Fruit fly (Drosophila melanogaster) whole organism, embryonic: ENCODE results near the gene Fst.
A peak's percentile ranks its signal among the peaks of the same experiment; 100 is the strongest.

Source experiments
- Antp ChIP-seq: fragments of 200-800 bp; sonication (Bioruptor generic); optimal IDR thresholded peaks from 3 replicates; lab custom pipeline; 2016; ENCODE audit warnings: missing biosample characterization, missing genetic modification characterization
- CG10267 ChIP-seq: fragments of 200-800 bp; sonication (Bioruptor generic); optimal IDR thresholded peaks from 2 replicates; lab custom pipeline; 2018; ENCODE audit warnings: missing biosample characterization, mild to moderate bottlenecking, missing genetic modification characterization, moderate library complexity
- CG11085 ChIP-seq: fragments of 200-800 bp; sonication (Bioruptor generic); IDR thresholded peaks from 2 replicates; pipeline ENCODE4 v1.3.6; 2022; ENCODE audit warnings: missing biosample characterization, missing genetic modification characterization
- CG12104 ChIP-seq: fragments of 200-800 bp; sonication (Bioruptor generic); optimal IDR thresholded peaks from 3 replicates; lab custom pipeline; 2016; ENCODE audit warnings: missing biosample characterization, missing genetic modification characterization
- CG12942 ChIP-seq: fragments of 200-800 bp; sonication (Bioruptor generic); optimal IDR thresholded peaks from 3 replicates; lab custom pipeline; 2016; ENCODE audit warnings: missing biosample characterization, missing genetic modification characterization
- CG13123 ChIP-seq: fragments of 200-800 bp; sonication (Bioruptor generic); optimal IDR thresholded peaks from 2 replicates; lab custom pipeline; 2016; ENCODE audit warnings: missing biosample characterization, missing genetic modification characterization
- CG1603 ChIP-seq: fragments of 200-800 bp; sonication (Bioruptor generic); optimal IDR thresholded peaks from 2 replicates; lab custom pipeline; 2019; ENCODE audit warnings: missing biosample characterization, mild to moderate bottlenecking, missing genetic modification characterization, moderate library complexity
- CG18262 ChIP-seq: fragments of 200-800 bp; optimal IDR thresholded peaks from 3 replicates; lab custom pipeline; 2019; ENCODE audit warnings: missing biosample characterization, mild to moderate bottlenecking, missing genetic modification characterization, moderate library complexity
- CG2129 ChIP-seq: fragments of 200-800 bp; sonication (Bioruptor generic); IDR thresholded peaks from 2 replicates; pipeline ENCODE4 v1.3.6; 2022; ENCODE audit warnings: missing biosample characterization, missing genetic modification characterization; ENCODE audit not compliant: partially characterized antibody
- CG31441 ChIP-seq: fragments of 200-800 bp; sonication (Bioruptor generic); IDR thresholded peaks from 2 replicates; pipeline ENCODE4 v1.3.6; 2022; ENCODE audit warnings: missing biosample characterization, missing genetic modification characterization
- CG34224 ChIP-seq: fragments of 200-800 bp; sonication (Bioruptor generic); IDR thresholded peaks from 3 replicates; pipeline ENCODE4 v1.3.6; 2022; ENCODE audit warnings: missing biosample characterization, missing genetic modification characterization; ENCODE audit not compliant: partially characterized antibody
- CG4328 ChIP-seq: fragments of 200-800 bp; sonication (Bioruptor generic); optimal IDR thresholded peaks from 3 replicates; lab custom pipeline; 2017; ENCODE audit warnings: missing biosample characterization, missing genetic modification reagents, missing genetic modification characterization
- CG6689 ChIP-seq: fragments of 200-800 bp; sonication (Bioruptor generic); IDR thresholded peaks from 2 replicates; pipeline ENCODE4 v1.3.6; 2022; ENCODE audit warnings: missing biosample characterization, missing genetic modification characterization
- CG8388 ChIP-seq: fragments of 200-800 bp; sonication (Bioruptor generic); optimal IDR thresholded peaks from 2 replicates; lab custom pipeline; 2019; ENCODE audit warnings: missing biosample characterization, mild to moderate bottlenecking, missing genetic modification characterization, moderate library complexity
- Chrac-16 ChIP-seq: fragments of 200-800 bp; sonication (Bioruptor generic); optimal IDR thresholded peaks from 3 replicates; lab custom pipeline; 2016; ENCODE audit warnings: missing biosample characterization, missing genetic modification characterization
- D19A ChIP-seq: fragments of 200-800 bp; optimal IDR thresholded peaks from 3 replicates; lab custom pipeline; 2019; ENCODE audit warnings: missing biosample characterization, mild to moderate bottlenecking, missing genetic modification characterization, moderate library complexity
- D19B ChIP-seq: fragments of 200-800 bp; sonication (Bioruptor generic); optimal IDR thresholded peaks from 2 replicates; lab custom pipeline; 2017; ENCODE audit warnings: missing biosample characterization, mild to moderate bottlenecking, missing genetic modification characterization
- Dfd ChIP-seq, 2 experiments: fragments of >200 bp; optimal IDR thresholded peaks; 2 replicates each; lab custom pipeline; 2017; ENCODE audit warnings: missing biosample characterization in 2 of 2, missing genetic modification characterization in 2 of 2
- Dip2 ChIP-seq: fragments of 200-800 bp; sonication (Bioruptor generic); IDR thresholded peaks from 2 replicates; pipeline ENCODE4 v1.3.6; 2022; ENCODE audit warnings: missing biosample characterization, missing genetic modification characterization
- Eip74EF ChIP-seq, 2 experiments: fragments of 200-800 bp in 1 of 2; fragments of >200 bp in 1 of 2; sonication (Bioruptor generic) in 1 of 2; optimal IDR thresholded peaks; 2 replicates each; lab custom pipeline; 2017 to 2019; ENCODE audit warnings: missing biosample characterization in 2 of 2, missing genetic modification characterization in 2 of 2, mild to moderate bottlenecking in 1 of 2, moderate library complexity in 1 of 2
- Mrtf ChIP-seq: fragments of 200-800 bp; sonication (Bioruptor generic); IDR thresholded peaks from 3 replicates; pipeline ENCODE4 v1.3.6; 2022; ENCODE audit warnings: missing biosample characterization, missing genetic modification characterization
- Oli ChIP-seq: fragments of 200-800 bp; sonication (Bioruptor generic); optimal IDR thresholded peaks from 2 replicates; lab custom pipeline; 2018; ENCODE audit warnings: missing biosample characterization, mild to moderate bottlenecking, missing genetic modification characterization, moderate library complexity
- Ptx1 ChIP-seq: fragments of 200-800 bp; sonication (Bioruptor generic); IDR thresholded peaks from 2 replicates; pipeline ENCODE4 v1.3.6; 2022; ENCODE audit warnings: missing biosample characterization, missing genetic modification characterization
- Stat92E ChIP-seq, 3 experiments: fragments of >200 bp in 2 of 3; fragments of 200-800 bp in 1 of 3; sonication (Bioruptor generic) in 1 of 3; optimal IDR thresholded peaks; 2 replicates each; lab custom pipeline; 2017 to 2019; ENCODE audit warnings: missing biosample characterization in 3 of 3, missing genetic modification characterization in 3 of 3, mild to moderate bottlenecking in 1 of 3, moderate library complexity in 1 of 3
- Trl ChIP-seq, 3 experiments: fragments of >200 bp in 2 of 3; fragments of 200-800 bp in 1 of 3; sonication (Bioruptor generic) in 1 of 3; optimal IDR thresholded peaks; 2 replicates in 1 of 3; 3 replicates in 2 of 3; lab custom pipeline; 2016 to 2017; ENCODE audit warnings: missing biosample characterization in 1 of 3, missing genetic modification characterization in 1 of 3
- Usf ChIP-seq: fragments of 200-800 bp; sonication (Bioruptor generic); optimal IDR thresholded peaks from 2 replicates; lab custom pipeline; 2017; ENCODE audit warnings: missing genotype, missing biosample characterization, missing genetic modification characterization
- btn ChIP-seq: fragments of 200-800 bp; sonication (Bioruptor generic); optimal IDR thresholded peaks from 2 replicates; lab custom pipeline; 2016; ENCODE audit warnings: missing biosample characterization, missing genetic modification characterization
- cato ChIP-seq: fragments of 200-800 bp; sonication (Bioruptor generic); optimal IDR thresholded peaks from 2 replicates; lab custom pipeline; 2016; ENCODE audit warnings: missing biosample characterization, missing genetic modification characterization, borderline replicate concordance
- chif ChIP-seq, 2 experiments: fragments of 200-800 bp; sonication (Bioruptor generic); optimal IDR thresholded peaks; 3 replicates each; lab custom pipeline; 2016; ENCODE audit warnings: missing biosample characterization in 2 of 2, missing genetic modification characterization in 2 of 2
- crc ChIP-seq: fragments of 200-800 bp; sonication (Bioruptor generic); optimal IDR thresholded peaks from 2 replicates; lab custom pipeline; 2016; ENCODE audit warnings: missing biosample characterization, missing genetic modification characterization
- disco-r ChIP-seq: fragments of 200-800 bp; sonication (Bioruptor generic); optimal IDR thresholded peaks from 2 replicates; lab custom pipeline; 2016; ENCODE audit warnings: missing biosample characterization, missing genetic modification characterization
- ems ChIP-seq: fragments of 200-800 bp; sonication (Bioruptor generic); optimal IDR thresholded peaks from 3 replicates; lab custom pipeline; 2016; ENCODE audit warnings: missing biosample characterization, missing genetic modification characterization
- esg ChIP-seq: fragments of 200-800 bp; sonication (Bioruptor generic); conservative IDR thresholded peaks from 2 replicates; pipeline ENCODE4 v1.3.6; 2022; ENCODE audit warnings: missing biosample characterization, missing genetic modification characterization
- gcm ChIP-seq: fragments of 200-800 bp; sonication (Bioruptor generic); optimal IDR thresholded peaks from 2 replicates; lab custom pipeline; 2019; ENCODE audit warnings: missing biosample characterization, mild to moderate bottlenecking, missing genetic modification characterization, moderate library complexity
- grn ChIP-seq: fragments of 200-800 bp; sonication (Bioruptor generic); optimal IDR thresholded peaks from 3 replicates; lab custom pipeline; 2017; ENCODE audit warnings: missing biosample characterization, missing genetic modification characterization
- gro ChIP-seq: fragments of 200-800 bp; sonication (Bioruptor generic); optimal IDR thresholded peaks from 2 replicates; lab custom pipeline; 2016; ENCODE audit warnings: missing biosample characterization, missing genetic modification characterization
- h ChIP-seq: fragments of >200 bp; optimal IDR thresholded peaks from 2 replicates; lab custom pipeline; 2017
- klu ChIP-seq: fragments of 200-800 bp; sonication (Bioruptor generic); IDR thresholded peaks from 2 replicates; pipeline ENCODE4 v1.3.6; 2022; ENCODE audit warnings: missing biosample characterization, missing genetic modification characterization
- lbe ChIP-seq: fragments of 200-800 bp; sonication (Bioruptor generic); optimal IDR thresholded peaks from 2 replicates; lab custom pipeline; 2016; ENCODE audit warnings: missing biosample characterization, mild to moderate bottlenecking, missing genetic modification characterization
- mam ChIP-seq: fragments of 200-800 bp; sonication (Bioruptor generic); optimal IDR thresholded peaks from 3 replicates; lab custom pipeline; 2016; ENCODE audit warnings: missing biosample characterization, missing genetic modification characterization
- nom ChIP-seq: fragments of 200-800 bp; sonication (Bioruptor generic); optimal IDR thresholded peaks from 2 replicates; lab custom pipeline; 2017; ENCODE audit warnings: missing biosample characterization, missing genetic modification characterization, mild to moderate bottlenecking, moderate library complexity, missing genetic modification reagents
- sens-2 ChIP-seq: fragments of 200-800 bp; sonication (Bioruptor generic); IDR thresholded peaks from 2 replicates; pipeline ENCODE4 v1.3.6; 2022; ENCODE audit warnings: missing biosample characterization, missing genetic modification characterization
- slbo ChIP-seq: fragments of 200-800 bp; sonication (Bioruptor generic); IDR thresholded peaks from 2 replicates; pipeline ENCODE4 v1.3.6; 2022; ENCODE audit warnings: missing biosample characterization, missing genetic modification characterization
- sna ChIP-seq: fragments of 200-800 bp; sonication (Bioruptor generic); IDR thresholded peaks from 2 replicates; pipeline ENCODE4 v1.3.6; 2022; ENCODE audit warnings: missing biosample characterization, missing genetic modification characterization; ENCODE audit not compliant: partially characterized antibody
- sob ChIP-seq: fragments of 200-800 bp; sonication (Bioruptor generic); IDR thresholded peaks from 2 replicates; pipeline ENCODE4 v1.3.6; 2022; ENCODE audit warnings: missing biosample characterization, missing genetic modification characterization
- wor ChIP-seq: fragments of 200-800 bp; sonication (Bioruptor generic); IDR thresholded peaks from 2 replicates; pipeline ENCODE4 v1.3.6; 2022; ENCODE audit warnings: missing biosample characterization, missing genetic modification characterization

Gene Fst

DNA sequence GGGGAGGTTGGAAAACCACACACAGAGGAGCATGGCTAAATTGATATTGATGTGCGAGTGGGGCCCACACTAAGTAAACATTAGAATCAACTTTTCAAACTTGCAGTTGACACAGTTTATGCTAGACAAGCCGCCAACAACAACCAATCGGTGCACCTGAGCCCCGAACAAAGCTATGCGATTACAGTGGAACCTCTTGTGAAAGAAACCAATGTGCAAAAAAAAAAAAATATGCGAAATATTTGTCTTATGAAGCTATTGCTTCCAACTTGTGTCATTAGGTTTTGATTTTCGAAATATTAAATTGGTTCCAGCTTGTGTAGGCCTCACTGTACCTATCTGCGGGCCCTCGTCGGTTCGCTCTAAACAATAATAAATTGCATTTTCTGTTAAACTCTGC, 27.6 kb downstream of the Fst start (continued):
- TF ChIP-seq CG4328 (no peak), gro (GFP tag; lab: Kevin White, UChicago) (no peak), gcm (peak; percentile 42), Dip2 (GFP tag; lab: Robert Waterston, UW) (no peak), CG11085 (GFP tag; lab: Robert Waterston, UW) (peak; percentile 54), slbo (GFP tag; lab: Robert Waterston, UW) (peak; percentile 80), cato (GFP tag; lab: Kevin White, UChicago) (peak; percentile 44), CG2129 (GFP tag; lab: Robert Waterston, UW) (no peak), Stat92E (GFP tag; optimal IDR thresholded peaks at IDR 0.05; lab: Kevin White, UChicago) (no peak), grn (GFP tag; lab: Kevin White, UChicago) (no peak), CG8388 (GFP tag; lab: Kevin White, UChicago) (peak; percentile 73), CG31441 (peak; percentile 77), chif (GFP tag; optimal IDR thresholded peaks at IDR 0.05; lab: Kevin White, UChicago) (peak; percentile 76 to 85), crc (peak; percentile 26), CG10267 (tag; lab: Kevin White, UChicago) (peak; percentile 45), Antp (GFP tag; lab: Kevin White, UChicago) (peak; percentile 75), sob (GFP tag; lab: Robert Waterston, UW) (peak; percentile 80), sens-2 (peak; percentile 84), D19B (GFP tag; lab: Kevin White, UChicago) (peak; percentile 28), mam (GFP tag; lab: Kevin White, UChicago) (peak; percentile 63), klu (GFP tag; lab: Robert Waterston, UW) (no peak), Mrtf (GFP tag; lab: Robert Waterston, UW) (peak; percentile 79), btn (GFP tag; lab: Kevin White, UChicago) (peak; percentile 38), esg (peak; percentile 80), nom (GFP tag; lab: Kevin White, UChicago) (no peak), disco-r (peak; percentile 30), Chrac-16 (GFP tag; lab: Kevin White, UChicago) (peak; percentile 69), Dfd (GFP tag; optimal IDR thresholded peaks at IDR 0.05; lab: Kevin White, UChicago) (no peak), lbe (no peak), sna (no peak), wor (GFP tag; lab: Robert Waterston, UW) (peak; percentile 73), CG18262 (tag; lab: Kevin White, UChicago) (peak; percentile 45), CG13123 (GFP tag; lab: Kevin White, UChicago) (peak; percentile 6), Ptx1 (GFP tag; lab: Robert Waterston, UW) (peak; percentile 83), CG34224 (no peak), Usf (GFP tag; lab: Kevin White, UChicago) (peak; percentile 9), h (no peak), CG1603 (tag; lab: Kevin White, UChicago) (peak; percentile 87), Trl (optimal IDR thresholded peaks at IDR 0.05; lab: Kevin White, UChicago) (no peak), Trl (GFP tag; optimal IDR thresholded peaks at IDR 0.05; lab: Kevin White, UChicago) (peak; percentile 66), CG12942 (GFP tag; lab: Kevin White, UChicago) (peak; percentile 51), Eip74EF (GFP tag; optimal IDR thresholded peaks at IDR 0.05; lab: Kevin White, UChicago) (peak in 1 of 2 experiments; percentile 48), CG12104 (GFP tag; lab: Kevin White, UChicago) (no peak), Oli (peak; percentile 78), CG6689 (GFP tag; lab: Robert Waterston, UW) (peak; percentile 78), ems (GFP tag; lab: Kevin White, UChicago) (peak; percentile 58), D19A (tag; lab: Kevin White, UChicago) (peak; percentile 8)
- TF ChIP-seq, all 482 proteins: peak for 344
